Worm (Caenorhabditis elegans) whole organism, L4 larva: ENCODE measurements around the gene such-1.

Experiments
- F10B5.3 ChIP-seq: sonication (generic microtip); optimal IDR thresholded peaks from 2 replicates; lab custom pipeline; 2016; ENCODE audit warnings: mild to moderate bottlenecking, missing genetic modification characterization, missing compliant biosample characterization
- F37D6.2 ChIP-seq: sonication (generic microtip); optimal IDR thresholded peaks from 2 replicates; lab custom pipeline; 2016; ENCODE audit warnings: mild to moderate bottlenecking, missing genetic modification characterization, missing compliant biosample characterization
- F44E2.7 ChIP-seq: fragments of 200-800 bp; sonication (Bioruptor generic); IDR thresholded peaks from 2 replicates; pipeline ENCODE4 v2.1.2; 2022; ENCODE audit warnings: missing genetic modification characterization, missing compliant biosample characterization
- F49E8.2 ChIP-seq: sonication (generic microtip); optimal IDR thresholded peaks from 2 replicates; lab custom pipeline; 2016; ENCODE audit warnings: missing compliant biosample characterization, mild to moderate bottlenecking, missing genetic modification characterization, borderline replicate concordance
- R02D3.7 ChIP-seq: fragments of 150-350 bp; sonication (generic microtip); optimal IDR thresholded peaks from 3 replicates; lab custom pipeline; 2014; ENCODE audit warnings: missing biosample characterization, missing genetic modification characterization
- T26A8.4 ChIP-seq: fragments of 200-800 bp; sonication (Bioruptor generic); IDR thresholded peaks from 2 replicates; pipeline ENCODE4 v1.3.6; 2022; ENCODE audit warnings: missing genetic modification characterization, missing compliant biosample characterization
- ZK337.2 ChIP-seq: fragments of 200-800 bp; sonication (Bioruptor generic); IDR thresholded peaks from 2 replicates; pipeline ENCODE4 v1.3.6; 2022; ENCODE audit warnings: missing genetic modification reagents, missing genetic modification characterization, missing compliant biosample characterization
- ZK546.5 ChIP-seq, 2 experiments: sonication (generic microtip); optimal IDR thresholded peaks; 2 replicates each; lab custom pipeline; 2017; ENCODE audit warnings: missing biosample characterization in 2 of 2, missing genetic modification characterization in 2 of 2
- aha-1 ChIP-seq: fragments of 150-350 bp; peaks from one replicate; lab custom pipeline; 2014; ENCODE audit warnings: missing biosample characterization, missing genetic modification characterization
- arid-1 ChIP-seq: fragments of 200-800 bp; sonication (Bioruptor generic); conservative IDR thresholded peaks from 2 replicates; pipeline ENCODE4 v1.3.6; 2022; ENCODE audit warnings: missing genetic modification reagents, missing genetic modification characterization, missing compliant biosample characterization
- ceh-32 ChIP-seq: sonication (generic microtip); optimal IDR thresholded peaks from 2 replicates; lab custom pipeline; 2016; ENCODE audit warnings: mild to moderate bottlenecking, missing genetic modification characterization, missing compliant biosample characterization; ENCODE audit not compliant: poor library complexity
- ceh-44 ChIP-seq: fragments of 200-800 bp; sonication (Bioruptor generic); IDR thresholded peaks from 2 replicates; pipeline ENCODE4 v1.3.6; 2022; ENCODE audit warnings: missing genetic modification reagents, missing genetic modification characterization, missing compliant biosample characterization
- ceh-62 ChIP-seq: sonication (generic microtip); optimal IDR thresholded peaks from 2 replicates; lab custom pipeline; 2017; ENCODE audit warnings: missing biosample characterization, missing genetic modification characterization
- cey-2 ChIP-seq: sonication (generic microtip); optimal IDR thresholded peaks from 3 replicates; lab custom pipeline; 2017; ENCODE audit warnings: missing genetic modification characterization, mild to moderate bottlenecking, missing compliant biosample characterization, antibody characterized with exemption, borderline replicate concordance; ENCODE audit not compliant: insufficient read depth
- ctbp-1 ChIP-seq: fragments of 200-800 bp; sonication (Bioruptor generic); IDR thresholded peaks from 2 replicates; pipeline ENCODE4 v1.3.6; 2022; ENCODE audit warnings: missing genetic modification reagents, missing genetic modification characterization, missing compliant biosample characterization
- dmd-8 ChIP-seq: fragments of 200-800 bp; sonication (Bioruptor generic); IDR thresholded peaks from 2 replicates; pipeline ENCODE4 v1.3.6; 2022; ENCODE audit warnings: missing genetic modification characterization, missing compliant biosample characterization
- dve-1 ChIP-seq: sonication (generic microtip); optimal IDR thresholded peaks from 2 replicates; lab custom pipeline; 2017; ENCODE audit warnings: antibody characterized with exemption, mild to moderate bottlenecking, missing genetic modification characterization, missing compliant biosample characterization; ENCODE audit not compliant: insufficient read depth
- fos-1 ChIP-seq: fragments of 150-350 bp; optimal IDR thresholded peaks from 2 replicates; lab custom pipeline; 2014; ENCODE audit warnings: missing biosample characterization, missing genetic modification characterization
- gei-8 ChIP-seq: fragments of 200-800 bp; sonication (Bioruptor generic); optimal IDR thresholded peaks from 2 replicates; lab custom pipeline; 2018; ENCODE audit warnings: mild to moderate bottlenecking, missing genetic modification characterization, missing compliant biosample characterization
- hlh-11 ChIP-seq: fragments of 200-800 bp; sonication (Bioruptor generic); optimal IDR thresholded peaks from 2 replicates; lab custom pipeline; 2018; ENCODE audit warnings: mild to moderate bottlenecking, missing genetic modification characterization, missing compliant biosample characterization
- hlh-30 ChIP-seq: sonication (generic microtip); optimal IDR thresholded peaks from 2 replicates; lab custom pipeline; 2017; ENCODE audit warnings: antibody characterized with exemption, mild to moderate bottlenecking, missing genetic modification characterization, missing compliant biosample characterization; ENCODE audit not compliant: insufficient read depth
- hmg-1.1 ChIP-seq: fragments of 200-800 bp; sonication (Bioruptor generic); IDR thresholded peaks from 2 replicates; pipeline ENCODE4 v1.3.6; 2022; ENCODE audit warnings: missing genetic modification reagents, missing genetic modification characterization, missing compliant biosample characterization
- lim-7 ChIP-seq: fragments of 200-800 bp; sonication (Bioruptor generic); IDR thresholded peaks from 2 replicates; pipeline ENCODE4 v1.3.6; 2022; ENCODE audit warnings: missing genetic modification characterization, missing compliant biosample characterization
- lin-13 ChIP-seq: fragments of 150-350 bp; optimal IDR thresholded peaks from 2 replicates; lab custom pipeline; 2014; ENCODE audit warnings: missing biosample characterization, missing genetic modification reagents, missing genetic modification characterization
- lin-15B ChIP-seq: fragments of 150-350 bp; sonication (generic microtip); optimal IDR thresholded peaks from 3 replicates; lab custom pipeline; 2014; ENCODE audit warnings: missing biosample characterization, missing genetic modification characterization
- lin-29 ChIP-seq: fragments of 200-800 bp; sonication (Bioruptor generic); IDR thresholded peaks from 2 replicates; pipeline ENCODE4 v1.3.6; 2022; ENCODE audit warnings: missing genetic modification reagents, missing genetic modification characterization, missing compliant biosample characterization
- mdl-1 ChIP-seq, 2 experiments: fragments of 150-350 bp in 1 of 2; sonication (generic microtip) in 1 of 2; optimal IDR thresholded peaks; 2 replicates each; lab custom pipeline; 2014 to 2017; ENCODE audit warnings: missing biosample characterization in 2 of 2, missing genetic modification characterization in 2 of 2
- nhr-111 ChIP-seq: fragments of 200-800 bp; sonication (Bioruptor generic); optimal IDR thresholded peaks from 2 replicates; lab custom pipeline; 2018; ENCODE audit warnings: mild to moderate bottlenecking, missing genetic modification characterization, missing compliant biosample characterization
- nhr-25 ChIP-seq: sonication (generic microtip); optimal IDR thresholded peaks from 2 replicates; lab custom pipeline; 2017; ENCODE audit warnings: missing genetic modification characterization, mild to moderate bottlenecking, missing compliant biosample characterization, antibody characterized with exemption, moderate library complexity, borderline replicate concordance; ENCODE audit not compliant: insufficient read depth
- nhr-42 ChIP-seq: fragments of 200-800 bp; sonication (Bioruptor generic); IDR thresholded peaks from 2 replicates; pipeline ENCODE4 v1.3.6; 2022; ENCODE audit warnings: missing genetic modification characterization, missing compliant biosample characterization
- nhr-6 ChIP-seq: fragments of 150-350 bp; optimal IDR thresholded peaks from 2 replicates; lab custom pipeline; 2014; ENCODE audit warnings: missing biosample characterization, missing genetic modification characterization
- php-3 ChIP-seq: fragments of 200-800 bp; sonication (Bioruptor generic); IDR thresholded peaks from 2 replicates; pipeline ENCODE4 v1.3.6; 2022; ENCODE audit warnings: missing genetic modification reagents, missing genetic modification characterization, missing compliant biosample characterization
- rbr-2 ChIP-seq: sonication (generic microtip); optimal IDR thresholded peaks from 2 replicates; lab custom pipeline; 2016; ENCODE audit warnings: missing genotype, missing genetic modification characterization, missing compliant biosample characterization
- set-16 ChIP-seq: fragments of 200-800 bp; sonication (Bioruptor generic); IDR thresholded peaks from 2 replicates; pipeline ENCODE4 v1.3.6; 2022; ENCODE audit warnings: missing genetic modification reagents, missing genetic modification characterization, missing compliant biosample characterization
- snpc-4 ChIP-seq: fragments of 150-350 bp; optimal IDR thresholded peaks from 2 replicates; lab custom pipeline; 2014; ENCODE audit warnings: missing biosample characterization, missing genetic modification characterization
- spr-1 ChIP-seq: sonication (generic microtip); optimal IDR thresholded peaks from 2 replicates; lab custom pipeline; 2016; ENCODE audit warnings: mild to moderate bottlenecking, missing genetic modification characterization, missing compliant biosample characterization
- unc-39 ChIP-seq: sonication (generic microtip); optimal IDR thresholded peaks from 2 replicates; lab custom pipeline; 2017; ENCODE audit warnings: missing biosample characterization, missing genetic modification characterization
- unc-62 ChIP-seq, 3 experiments: fragments of 150-350 bp in 1 of 3; sonication (generic microtip); optimal IDR thresholded peaks in 2 of 3; peaks in 1 of 3; 1 replicate in 1 of 3; 2 replicates in 2 of 3; lab custom pipeline; 2014 to 2017; ENCODE audit warnings: missing biosample characterization in 3 of 3, missing genetic modification characterization in 3 of 3, missing genetic modification reagents in 3 of 3, missing genotype in 1 of 3
- vab-7 ChIP-seq: fragments of 200-800 bp; sonication (Bioruptor generic); IDR thresholded peaks from 2 replicates; pipeline ENCODE4 v1.3.6; 2022; ENCODE audit warnings: missing genetic modification reagents, missing genetic modification characterization, missing compliant biosample characterization
- zfp-2 ChIP-seq: sonication (generic microtip); optimal IDR thresholded peaks from 2 replicates; lab custom pipeline; 2016; ENCODE audit warnings: mild to moderate bottlenecking, missing genetic modification characterization, missing compliant biosample characterization
- zfp-3 ChIP-seq: fragments of 200-800 bp; sonication (Bioruptor generic); conservative IDR thresholded peaks from 2 replicates; pipeline ENCODE4 v1.3.6; 2022; ENCODE audit warnings: missing genetic modification reagents, missing genetic modification characterization, missing compliant biosample characterization
- zip-2 ChIP-seq: fragments of 150-350 bp; optimal IDR thresholded peaks from 2 replicates; lab custom pipeline; 2014; ENCODE audit warnings: missing biosample characterization, missing genetic modification characterization

such-1 gene

DNA sequence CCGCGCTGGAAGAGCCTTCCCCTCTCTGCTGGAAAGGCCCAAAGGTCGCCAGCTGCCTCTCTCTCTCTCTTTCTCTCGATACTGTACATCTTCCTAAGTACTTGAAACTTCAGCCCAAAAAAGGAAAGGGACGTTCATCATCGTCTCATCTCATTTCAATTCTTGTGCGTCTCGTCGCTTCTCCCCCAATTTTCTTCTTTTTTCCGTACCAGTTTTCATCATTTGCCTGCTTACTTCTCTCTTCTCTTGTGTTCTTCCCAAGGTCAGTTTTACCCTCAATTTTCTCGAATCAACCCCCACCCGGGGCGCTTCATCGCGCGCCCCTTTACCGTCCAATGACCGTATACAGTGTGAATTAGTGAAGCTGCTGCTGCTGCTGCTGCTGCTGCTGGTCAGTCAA, 36.1 kb upstream of the such-1 start:
- TF ChIP-seq vab-7 (GFP tag; lab: Robert Waterston, UW) (no peak), ctbp-1 (no peak), T26A8.4 (GFP tag; lab: Robert Waterston, UW) (no peak), unc-39 (tag; lab: Kevin White, UChicago) (no peak), nhr-25 (tag; lab: Kevin White, UChicago) (peak; percentile 37), set-16 (GFP tag; lab: Robert Waterston, UW) (peak; percentile 59), hlh-30 (tag; lab: Kevin White, UChicago) (no peak), snpc-4 (no peak), ceh-32 (tag; lab: Kevin White, UChicago) (no peak), unc-62 (GFP tag; optimal IDR thresholded peaks at IDR 0.05 in 1 of 2; lab: Kevin White, UChicago) (no peak), unc-62 (tag; optimal IDR thresholded peaks at IDR 0.05; lab: Kevin White, UChicago) (no peak), ZK337.2 (no peak)

DNA sequence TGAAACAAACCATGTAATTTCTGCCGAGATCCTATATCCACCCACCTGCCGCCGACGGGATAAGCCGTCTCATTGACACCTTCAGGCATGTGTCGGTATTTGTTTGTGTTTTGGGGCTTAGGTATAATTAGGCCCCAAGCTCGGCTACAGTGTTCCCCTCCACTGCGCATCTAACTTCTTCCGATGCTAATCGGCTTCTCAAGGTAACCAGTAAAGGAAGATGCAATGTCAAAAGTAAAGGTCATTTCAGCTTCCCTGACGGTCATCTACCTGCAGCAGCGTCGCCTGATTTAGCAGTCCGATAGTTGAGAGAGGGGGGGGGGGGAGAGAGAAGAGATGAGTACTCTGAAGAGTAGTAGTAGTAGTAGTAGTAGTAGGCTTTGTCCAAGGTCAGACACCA, 34.7 kb upstream of the such-1 start:
- TF ChIP-seq gei-8 (GFP tag; lab: Kevin White, UChicago) (no peak), set-16 (GFP tag; lab: Robert Waterston, UW) (0 out of 2 replicates have a peak, but pooled peaks have one; percentile 7), nhr-25 (tag; lab: Kevin White, UChicago) (peak; percentile 49), dmd-8 (GFP tag; lab: Robert Waterston, UW) (0 out of 2 replicates have a peak, but pooled peaks have one; percentile 24)

DNA sequence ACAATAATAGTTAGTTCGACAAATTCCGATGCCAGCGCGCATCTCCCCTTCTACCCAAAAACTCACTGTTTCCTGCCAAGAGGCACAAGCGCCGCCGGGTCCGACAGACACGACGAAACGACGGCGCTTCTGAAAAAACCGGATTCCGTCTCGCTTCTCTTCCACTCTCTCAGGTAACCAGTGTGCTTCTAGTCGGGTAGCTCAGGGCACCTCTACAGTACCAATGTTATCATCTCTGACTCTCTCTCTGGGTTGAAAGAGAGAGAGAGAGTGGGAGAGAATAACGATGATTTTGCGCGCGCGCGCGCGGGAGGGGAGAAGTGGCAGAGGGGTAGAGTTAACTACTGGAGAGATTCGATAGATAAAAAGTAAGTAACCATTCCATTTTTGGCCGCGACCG, 33.3 kb upstream of the such-1 start:
- TF ChIP-seq dve-1 (tag; lab: Kevin White, UChicago) (no peak), cey-2 (tag; lab: Kevin White, UChicago) (no peak), arid-1 (GFP tag; lab: Robert Waterston, UW) (no peak), rbr-2 (no peak), unc-62 (GFP tag; optimal IDR thresholded peaks at IDR 0.05 in 1 of 2; lab: Kevin White, UChicago) (peak in 1 of 2 experiments; percentile 99), unc-62 (tag; optimal IDR thresholded peaks at IDR 0.05; lab: Kevin White, UChicago) (no peak), lin-15B (tag; lab: Kevin White, UChicago) (no peak), php-3 (GFP tag; lab: Robert Waterston, UW) (no peak), aha-1 (tag; lab: Kevin White, UChicago) (peak; percentile 5), nhr-25 (tag; lab: Kevin White, UChicago) (peak; percentile 35), F37D6.2 (tag; lab: Kevin White, UChicago) (no peak), fos-1 (tag; lab: Kevin White, UChicago) (no peak), hlh-11 (tag; lab: Kevin White, UChicago) (no peak), set-16 (GFP tag; lab: Robert Waterston, UW) (peak; percentile 81), lin-29 (GFP tag; lab: Robert Waterston, UW) (no peak), F49E8.2 (tag; lab: Kevin White, UChicago) (no peak)
- TF ChIP-seq, all 104 proteins: peak for 4

DNA sequence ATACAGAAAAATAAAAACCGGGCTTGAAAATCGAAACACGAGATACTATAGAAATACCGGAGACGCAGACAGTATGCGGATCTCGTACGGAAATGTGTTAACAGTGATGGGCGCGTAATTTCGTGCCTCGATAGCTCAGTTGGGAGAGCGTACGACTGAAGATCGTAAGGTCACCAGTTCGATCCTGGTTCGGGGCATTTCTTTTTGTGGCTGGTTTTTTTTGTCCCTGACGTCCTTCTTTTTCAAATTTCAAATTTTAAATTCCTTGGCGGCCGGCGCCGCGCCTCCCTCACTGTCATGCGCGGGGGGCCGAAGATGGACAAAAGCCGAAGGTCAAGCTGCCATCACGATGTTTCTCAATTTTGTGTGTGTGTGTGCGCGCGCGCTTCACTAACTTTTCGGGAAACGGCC, 31.1 kb upstream of the such-1 start:
- TF ChIP-seq lim-7 (GFP tag; lab: Robert Waterston, UW) (peak; percentile 77), zfp-2 (tag; lab: Kevin White, UChicago) (no peak), nhr-42 (GFP tag; lab: Robert Waterston, UW) (no peak), F49E8.2 (tag; lab: Kevin White, UChicago) (peak; percentile 26), R02D3.7 (no peak), ceh-62 (no peak), lin-13 (GFP tag; lab: Kevin White, UChicago) (no peak), F10B5.3 (tag; lab: Kevin White, UChicago) (no peak), ctbp-1 (no peak), spr-1 (tag; lab: Kevin White, UChicago) (peak; percentile 47), nhr-6 (tag; lab: Kevin White, UChicago) (no peak), cey-2 (tag; lab: Kevin White, UChicago) (no peak), hmg-1.1 (peak; percentile 42; the same call in 1 of the 2 replicates), ZK546.5 (tag; optimal IDR thresholded peaks at IDR 0.05; lab: Kevin White, UChicago) (no peak), nhr-111 (GFP tag; lab: Kevin White, UChicago) (no peak), hlh-30 (tag; lab: Kevin White, UChicago) (peak; percentile 56), nhr-25 (tag; lab: Kevin White, UChicago) (no peak), mdl-1 (tag; optimal IDR thresholded peaks at IDR 0.05; lab: Kevin White, UChicago) (no peak), zip-2 (tag; lab: Kevin White, UChicago) (no peak), snpc-4 (no peak), dmd-8 (GFP tag; lab: Robert Waterston, UW) (peak; percentile 79; the same call in 1 of the 2 replicates), ceh-44 (GFP tag; lab: Robert Waterston, UW) (0 out of 2 replicates have a peak, but pooled peaks have one; percentile 23), F44E2.7 (GFP tag; lab: Robert Waterston, UW) (no peak), zfp-3 (GFP tag; lab: Robert Waterston, UW) (no peak)
